Worm (Caenorhabditis elegans): ENCODE data around the gene famh-161.

famh-161 gene

ce11 chrV:20580511-20581040 is 46.6 kb upstream of the famh-161 start, which contains the start of gene F26F2.7 (continued):
- no peak for TF ChIP-seq tbx-2 (tag; optimal IDR thresholded peaks at IDR 0.05)
- peak; percentile 34 for TF ChIP-seq ceh-48 (tag; optimal IDR thresholded peaks at IDR 0.05)
- no peak for TF ChIP-seq syd-9 (tag; optimal IDR thresholded peaks at IDR 0.05)
- no peak for TF ChIP-seq elt-4 (tag; optimal IDR thresholded peaks at IDR 0.05)
- TF ChIP-seq ceh-45 (GFP tag; IDR thresholded peaks at IDR 0.05): no peak
- no peak for TF ChIP-seq ref-2 (tag; optimal IDR thresholded peaks at IDR 0.05)
- TF ChIP-seq sox-2 (GFP tag; IDR thresholded peaks at IDR 0.05): no peak
- peak; percentile 36 for TF ChIP-seq nfya-1 (tag; optimal IDR thresholded peaks at IDR 0.05)
- no peak for TF ChIP-seq ztf-16 (tag; optimal IDR thresholded peaks at IDR 0.05)
- no peak for TF ChIP-seq ceh-22 (tag; optimal IDR thresholded peaks at IDR 0.05)
- no peak for TF ChIP-seq ceh-24 (tag; optimal IDR thresholded peaks at IDR 0.05)
- peak; percentile 51 for TF ChIP-seq unc-86 (tag; optimal IDR thresholded peaks at IDR 0.05)
- TF ChIP-seq elt-2 (tag; optimal IDR thresholded peaks at IDR 0.05): peak; percentile 55
- no peak for TF ChIP-seq zip-5 (tag; optimal IDR thresholded peaks at IDR 0.05)
- TF ChIP-seq pag-3 (tag; optimal IDR thresholded peaks at IDR 0.05; ENCODE audit: borderline replicate concordance): no peak
- no peak for TF ChIP-seq T23F11.4 (GFP tag; optimal IDR thresholded peaks at IDR 0.05)
- no peak for TF ChIP-seq C38D4.7 (GFP tag; optimal IDR thresholded peaks at IDR 0.05)
- no peak for TF ChIP-seq ceh-2 (tag; optimal IDR thresholded peaks at IDR 0.05)
- no peak for TF ChIP-seq nhr-11 (tag; optimal IDR thresholded peaks at IDR 0.05)
- peak; percentile 52 for TF ChIP-seq unc-42 (tag; optimal IDR thresholded peaks at IDR 0.05)
- TF ChIP-seq ets-4 (tag; optimal IDR thresholded peaks at IDR 0.05): no peak
- TF ChIP-seq K02D7.2 (tag; optimal IDR thresholded peaks at IDR 0.05): no peak
- no peak for TF ChIP-seq hlh-8 (tag; optimal IDR thresholded peaks at IDR 0.05)

- TF ChIP-seq syd-9 (tag; optimal IDR thresholded peaks at IDR 0.05) (no peak), lin-11 (tag; optimal IDR thresholded peaks at IDR 0.05) (no peak), sdc-2 (tag; optimal IDR thresholded peaks at IDR 0.05) (no peak), ceh-14 (tag; optimal IDR thresholded peaks at IDR 0.05) (no peak), nhr-11 (tag; optimal IDR thresholded peaks at IDR 0.05) (no peak), fax-1 (tag; optimal IDR thresholded peaks at IDR 0.05) (no peak), sox-2 (GFP tag; IDR thresholded peaks at IDR 0.05) (no peak), ceh-30 (tag; optimal IDR thresholded peaks at IDR 0.05) (no peak), nfya-1 (tag; optimal IDR thresholded peaks at IDR 0.05) (no peak)
Observed at ce11 chrV:20579534-20579933, 45.6 kb upstream of the famh-161 start, which contains the start of gene F26F2.8. Gene F26F2.8 (plus strand): TSS chrV:20579546.

ce11 chrV:20574872-20575271 is 40.9 kb upstream of the famh-161 start:
- no peak for TF ChIP-seq unc-3 (GFP tag; conservative IDR thresholded peaks at IDR 0.05)
- TF ChIP-seq unc-3 (tag; optimal IDR thresholded peaks at IDR 0.05): no peak
- TF ChIP-seq ceh-6 (GFP tag; optimal IDR thresholded peaks at IDR 0.05): no peak
- no peak for TF ChIP-seq F13H6.1 (tag; optimal IDR thresholded peaks at IDR 0.05)
- no peak for TF ChIP-seq ets-4 (tag; optimal IDR thresholded peaks at IDR 0.05)

ce11 chrV:20574314-20574713 is 40.3 kb upstream of the famh-161 start, which contains the start of gene clec-263:
Gene clec-263 (plus strand): TSS chrV:20574614.
- TF ChIP-seq pag-3 (tag; optimal IDR thresholded peaks at IDR 0.05; ENCODE audit: borderline replicate concordance) (no peak), unc-55 (GFP tag; optimal IDR thresholded peaks at IDR 0.05) (no peak), ceh-19 (GFP tag; optimal IDR thresholded peaks at IDR 0.05) (no peak), pha-4 (tag; optimal IDR thresholded peaks at IDR 0.05) (no peak), hlh-30 (tag; optimal IDR thresholded peaks at IDR 0.05; ENCODE audit: insufficient read depth) (no peak), fkh-10 (GFP tag; optimal IDR thresholded peaks at IDR 0.05) (no peak), odd-2 (tag; optimal IDR thresholded peaks at IDR 0.05) (no peak), ets-4 (tag; optimal IDR thresholded peaks at IDR 0.05) (no peak), lin-11 (tag; optimal IDR thresholded peaks at IDR 0.05) (no peak), ceh-24 (tag; optimal IDR thresholded peaks at IDR 0.05) (no peak), tbx-2 (tag; optimal IDR thresholded peaks at IDR 0.05) (no peak), madf-2 (tag; optimal IDR thresholded peaks at IDR 0.05) (no peak), pat-9 (tag; optimal IDR thresholded peaks at IDR 0.05) (no peak), ceh-9 (tag; optimal IDR thresholded peaks at IDR 0.05) (no peak), mec-3 (tag; optimal IDR thresholded peaks at IDR 0.05; ENCODE audit: borderline replicate concordance) (no peak), pros-1 (tag; optimal IDR thresholded peaks at IDR 0.05) (no peak), syd-9 (tag; optimal IDR thresholded peaks at IDR 0.05) (no peak), sdc-2 (tag; optimal IDR thresholded peaks at IDR 0.05) (no peak)

Data from whole organism, late embryonic.